Fruit fly (Drosophila melanogaster) whole organism: ENCODE measurements around the gene Elba1.
A peak's percentile ranks its signal among the peaks of the same experiment; 100 is the strongest.

Experiments
- CG8478 ChIP-seq: fragments of >200 bp; optimal IDR thresholded peaks from 2 replicates; lab custom pipeline; 2018; ENCODE audit warnings: inconsistent platforms
- Dll ChIP-seq: fragments of >200 bp; optimal IDR thresholded peaks from 2 replicates; lab custom pipeline; 2017
- EcR ChIP-seq, 2 experiments: fragments of >200 bp; optimal IDR thresholded peaks; 2 replicates each; lab custom pipeline; 2017; ENCODE audit warnings: missing biosample characterization in 2 of 2, missing genetic modification characterization in 2 of 2, missing genetic modification reagents in 2 of 2
- pan ChIP-seq: fragments of >200 bp; optimal IDR thresholded peaks from 2 replicates; lab custom pipeline; 2017
- psq ChIP-seq: fragments of >200 bp; optimal IDR thresholded peaks from 2 replicates; lab custom pipeline; 2017
- usp ChIP-seq: fragments of >200 bp; optimal IDR thresholded peaks from 2 replicates; lab custom pipeline; 2017; ENCODE audit warnings: missing biosample characterization, missing genetic modification characterization, mixed read lengths

The Elba1 gene

dm6 chr2L:4684361-4684760 is at the start of gene Elba1:
Gene Elba1, minus strand, starts transcription at chr2L:4684461.
- TF ChIP-seq usp (GFP tag; lab: Kevin White, UChicago) (no peak), Dll (lab: Kevin White, UChicago) (no peak), CG8478 (lab: Kevin White, UChicago) (no peak), psq (no peak), pan (no peak), EcR (GFP tag; optimal IDR thresholded peaks at IDR 0.05; lab: Kevin White, UChicago) (no peak)

DNA sequence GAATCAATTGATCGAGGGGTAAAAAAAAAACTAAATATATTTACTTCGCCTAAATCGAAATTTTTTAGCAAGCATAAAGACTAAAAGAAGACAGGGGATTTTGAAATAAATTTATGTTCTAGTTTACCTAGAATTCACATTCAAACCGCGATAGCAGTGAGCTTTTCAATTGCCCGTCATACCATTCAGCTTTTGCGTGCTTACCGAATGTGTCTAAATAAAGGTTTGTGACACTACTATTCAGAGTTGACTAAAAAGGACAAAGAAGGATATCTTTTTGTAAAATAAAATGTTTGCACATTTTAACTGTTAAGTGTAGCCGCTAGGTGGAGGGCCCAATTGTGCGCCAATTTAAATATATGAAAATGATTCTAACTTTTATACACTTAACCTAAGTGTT is 41.8 kb upstream of the Elba1 start:
- TF ChIP-seq Dll (lab: Kevin White, UChicago) (no peak), psq (no peak), EcR (GFP tag; optimal IDR thresholded peaks at IDR 0.05; lab: Kevin White, UChicago) (no peak), pan (no peak), usp (GFP tag; lab: Kevin White, UChicago) (no peak), CG8478 (lab: Kevin White, UChicago) (no peak)

dm6 chr2L:4701385-4701784 is 17.1 kb upstream of the Elba1 start, which contains the start of gene Taf12L:
Gene Taf12L, minus strand, starts transcription at chr2L:4701485.
- TF ChIP-seq EcR (GFP tag; optimal IDR thresholded peaks at IDR 0.05; lab: Kevin White, UChicago) (no peak), CG8478 (lab: Kevin White, UChicago) (no peak), Dll (lab: Kevin White, UChicago) (no peak), psq (no peak), pan (no peak), usp (GFP tag; lab: Kevin White, UChicago) (no peak)

dm6 chr2L:4698837-4699236 is 14.6 kb upstream of the Elba1 start:
- TF ChIP-seq CG8478 (lab: Kevin White, UChicago): no peak
- TF ChIP-seq EcR (GFP tag; optimal IDR thresholded peaks at IDR 0.05; lab: Kevin White, UChicago): no peak

DNA sequence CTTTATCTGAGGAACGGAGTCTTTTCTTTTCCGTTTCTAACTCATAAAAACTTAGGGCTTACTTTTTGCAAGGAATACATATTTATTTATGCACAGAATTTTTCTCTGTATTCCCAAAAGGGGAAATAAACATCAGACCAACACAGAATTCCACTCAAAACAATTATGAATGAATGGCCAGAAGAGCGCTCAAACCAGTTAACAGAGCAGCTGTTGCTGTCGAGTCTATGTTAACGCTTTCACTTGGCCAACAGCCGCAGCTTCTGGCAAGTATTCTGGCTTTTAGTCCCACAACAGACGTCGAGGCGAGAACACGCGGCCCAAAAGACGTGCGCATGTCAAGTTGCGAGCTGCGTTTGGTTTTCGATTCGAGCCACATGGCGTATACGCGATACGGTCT is 10.2 kb upstream of the Elba1 start, which contains the start of gene dcma:
dcma (plus strand) TSS at position 301 of the 400 bp plus-strand sequence.
- TF ChIP-seq pan (no peak), CG8478 (lab: Kevin White, UChicago) (no peak), EcR (GFP tag; optimal IDR thresholded peaks at IDR 0.05; lab: Kevin White, UChicago) (no peak), psq (no peak), Dll (lab: Kevin White, UChicago) (no peak), usp (GFP tag; lab: Kevin White, UChicago) (no peak)

dm6 chr2L:4690602-4691001 is 6.3 kb upstream of the Elba1 start, which contains the start of gene CG3251:
Gene CG3251, minus strand, starts transcription at chr2L:4690702.
- no peak for TF ChIP-seq Dll (lab: Kevin White, UChicago)
- no peak for TF ChIP-seq pan
- TF ChIP-seq psq: no peak
- TF ChIP-seq CG8478 (lab: Kevin White, UChicago): no peak
- no peak for TF ChIP-seq usp (GFP tag; lab: Kevin White, UChicago)
- TF ChIP-seq EcR (GFP tag; optimal IDR thresholded peaks at IDR 0.05; lab: Kevin White, UChicago): no peak

DNA sequence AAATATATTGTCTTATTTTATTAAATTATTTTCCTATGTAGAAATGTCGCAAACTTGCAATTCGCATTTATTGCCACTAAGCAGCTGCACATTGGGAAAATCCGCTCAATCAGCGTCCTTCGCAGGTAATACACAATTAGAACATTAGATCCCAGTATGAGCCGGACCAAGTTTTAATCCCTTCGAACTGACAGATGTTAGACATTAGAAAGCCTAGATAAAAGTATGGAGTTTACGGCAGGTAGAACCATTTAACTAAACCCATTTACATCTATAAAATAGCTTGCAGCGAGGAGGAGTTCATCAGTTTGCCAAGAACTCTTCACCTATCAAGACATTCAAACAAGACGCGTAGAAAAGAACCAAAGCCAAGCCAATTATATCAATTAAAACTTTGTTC is 3.0 kb upstream of the Elba1 start, which contains the start of gene Elba3:
Elba3 (plus strand) TSS at position 301 of the 400 bp plus-strand sequence.
- TF ChIP-seq psq: no peak
- no peak for TF ChIP-seq EcR (GFP tag; optimal IDR thresholded peaks at IDR 0.05; lab: Kevin White, UChicago)
- TF ChIP-seq CG8478 (lab: Kevin White, UChicago): no peak
- TF ChIP-seq usp (GFP tag; lab: Kevin White, UChicago): no peak
- no peak for TF ChIP-seq Dll (lab: Kevin White, UChicago)
- TF ChIP-seq pan: no peak

- TF ChIP-seq usp (GFP tag; lab: Kevin White, UChicago) (no peak), pan (no peak), CG8478 (lab: Kevin White, UChicago) (no peak), Dll (lab: Kevin White, UChicago) (no peak), psq (no peak), EcR (GFP tag; optimal IDR thresholded peaks at IDR 0.05; lab: Kevin White, UChicago) (no peak)
Observed at dm6 chr2L:4682377-4682776, 1.9 kb downstream of the Elba1 start, which contains the start of gene CG11929. Gene CG11929, plus strand, starts transcription at chr2L:4682677.

DNA sequence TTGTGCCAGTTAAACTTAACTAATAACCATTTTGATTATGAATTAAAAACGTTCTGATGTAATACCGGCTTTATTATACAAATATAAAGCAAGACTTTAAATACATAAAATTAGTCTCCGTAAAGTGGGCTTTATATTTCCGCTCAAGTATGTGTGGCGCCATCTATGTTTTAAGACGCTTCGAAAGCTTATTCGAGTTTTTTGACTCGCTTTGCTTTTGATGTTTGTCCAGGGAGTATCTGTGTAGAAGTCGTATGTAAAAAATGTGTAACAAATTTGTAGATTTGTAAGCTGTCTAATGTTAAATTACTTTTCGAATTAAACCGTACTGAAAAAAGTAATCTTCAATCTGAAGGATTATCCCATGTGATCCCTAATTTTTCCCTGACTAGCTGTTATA is 23.3 kb downstream of the Elba1 start:
- TF ChIP-seq EcR (GFP tag; optimal IDR thresholded peaks at IDR 0.05; lab: Kevin White, UChicago): no peak
- TF ChIP-seq CG8478 (lab: Kevin White, UChicago): no peak
- TF ChIP-seq usp (GFP tag; lab: Kevin White, UChicago): no peak

- TF ChIP-seq CG8478 (lab: Kevin White, UChicago): no peak
- no peak for TF ChIP-seq pan
- no peak for TF ChIP-seq psq
Observed at dm6 chr2L:4650752-4651453, 33.4 kb downstream of the Elba1 start, which contains the start of gene CG3355. Gene CG3355, plus strand, starts transcription at chr2L:4651403.

dm6 chr2L:4648804-4649203 is 35.5 kb downstream of the Elba1 start:
- TF ChIP-seq pan (no peak), EcR (GFP tag; optimal IDR thresholded peaks at IDR 0.05; lab: Kevin White, UChicago) (peak in 1 of 2 experiments; percentile 3)

- TF ChIP-seq psq (no peak), EcR (GFP tag; optimal IDR thresholded peaks at IDR 0.05; lab: Kevin White, UChicago) (no peak), CG8478 (lab: Kevin White, UChicago) (no peak), Dll (lab: Kevin White, UChicago) (no peak)
Observed at dm6 chr2L:4646751-4647150, 37.5 kb downstream of the Elba1 start, which contains the start of gene CG43798. Gene CG43798, plus strand, starts transcription at chr2L:4647051.

DNA sequence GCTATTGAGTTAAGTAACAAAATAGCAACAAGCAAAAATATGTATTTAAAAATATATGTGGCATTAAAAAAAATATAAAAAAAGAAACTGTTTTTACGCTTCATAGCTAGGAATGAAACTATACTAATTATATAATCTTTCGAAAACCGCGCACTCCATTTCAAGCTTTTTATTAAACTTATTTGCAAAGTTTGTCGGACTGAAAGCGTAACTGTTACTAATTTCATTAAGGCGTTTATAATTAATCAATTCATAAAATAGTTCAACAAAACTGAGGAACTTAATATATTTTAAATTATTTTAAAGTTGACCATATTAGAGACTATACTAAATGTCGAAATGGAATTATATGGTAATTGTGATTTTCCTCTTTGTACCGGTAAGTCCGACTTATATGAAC is 41.6 kb downstream of the Elba1 start, which contains the start of gene CG15635:
CG15635 (plus strand) TSS at position 301 of the 400 bp plus-strand sequence.
- TF ChIP-seq psq (no peak), pan (no peak), EcR (GFP tag; optimal IDR thresholded peaks at IDR 0.05; lab: Kevin White, UChicago) (no peak), CG8478 (lab: Kevin White, UChicago) (no peak), usp (GFP tag; lab: Kevin White, UChicago) (no peak), Dll (lab: Kevin White, UChicago) (no peak)
